Fruit fly (Drosophila melanogaster): ENCODE results near the gene La.

The La gene

DNA sequence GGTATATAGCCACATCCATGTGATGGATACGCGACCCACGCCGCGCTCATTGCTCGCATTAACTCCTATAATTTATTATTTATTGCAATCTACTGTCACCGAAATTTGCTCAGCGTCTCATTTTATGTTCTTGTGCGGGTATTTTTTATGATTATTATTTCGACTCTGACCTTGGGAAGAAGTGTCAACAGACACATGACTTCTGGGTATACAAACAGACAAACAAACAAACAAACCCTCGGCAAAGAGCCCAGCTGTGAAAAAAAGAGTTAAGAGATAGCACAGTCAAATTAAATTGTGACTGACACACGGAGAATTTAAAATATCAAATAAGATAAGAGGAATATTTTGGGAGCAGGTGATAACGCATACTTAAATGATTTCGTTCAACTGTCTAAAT lies 40.2 kb upstream of the La start (continued):
- TF ChIP-seq CG10565 (GFP tag; optimal IDR thresholded peaks at IDR 0.05) (no peak), HmgD (GFP tag; optimal IDR thresholded peaks at IDR 0.05) (no peak), unpg (GFP tag; optimal IDR thresholded peaks at IDR 0.05) (peak; percentile 32), CG9817 (tag; optimal IDR thresholded peaks at IDR 0.05) (no peak), Aef1 (GFP tag; IDR thresholded peaks at IDR 0.05) (no peak), bab2 (GFP tag; optimal IDR thresholded peaks at IDR 0.05) (no peak), CG6272 (GFP tag; IDR thresholded peaks at IDR 0.05) (no peak), CG2712 (tag; optimal IDR thresholded peaks at IDR 0.05) (no peak), B-H2 (GFP tag; optimal IDR thresholded peaks at IDR 0.05) (peak; percentile 11), ato (GFP tag; IDR thresholded peaks at IDR 0.05; ENCODE audit: partially characterized antibody) (no peak), aop (GFP tag; IDR thresholded peaks at IDR 0.05) (no peak), TFAM (GFP tag; optimal IDR thresholded peaks at IDR 0.05) (no peak), CG9932 (GFP tag; IDR thresholded peaks at IDR 0.05) (no peak), NFAT (GFP tag; IDR thresholded peaks at IDR 0.05) (no peak), D19A (tag; optimal IDR thresholded peaks at IDR 0.05) (no peak), zfh1 (GFP tag; IDR thresholded peaks at IDR 0.05) (no peak), Hmr (GFP tag; optimal IDR thresholded peaks at IDR 0.05) (peak; percentile 36), CG10462 (GFP tag; optimal IDR thresholded peaks at IDR 0.05) (no peak), bcd (GFP tag; optimal IDR thresholded peaks at IDR 0.05) (no peak), gro (GFP tag; optimal IDR thresholded peaks at IDR 0.05) (no peak), tap (tag; optimal IDR thresholded peaks at IDR 0.05) (no peak), YL-1 (GFP tag; optimal IDR thresholded peaks at IDR 0.05) (no peak), CG9727 (GFP tag; optimal IDR thresholded peaks at IDR 0.05) (no peak), Sox102F (GFP tag; optimal IDR thresholded peaks at IDR 0.05) (no peak), schlank (tag; optimal IDR thresholded peaks at IDR 0.05) (peak; percentile 11), CG7963 (GFP tag; IDR thresholded peaks at IDR 0.05; ENCODE audit: partially characterized antibody) (no peak), org-1 (GFP tag; optimal IDR thresholded peaks at IDR 0.05) (no peak), CG17802 (tag; optimal IDR thresholded peaks at IDR 0.05) (no peak), BtbVII (GFP tag; optimal IDR thresholded peaks at IDR 0.05) (peak; percentile 42), cato (GFP tag; optimal IDR thresholded peaks at IDR 0.05; ENCODE audit: borderline replicate concordance) (no peak), sisA (GFP tag; IDR thresholded peaks at IDR 0.05) (no peak), Taf1 (GFP tag; IDR thresholded peaks at IDR 0.05) (no peak), CG18599 (GFP tag; optimal IDR thresholded peaks at IDR 0.05) (no peak), CG14965 (GFP tag; optimal IDR thresholded peaks at IDR 0.05; ENCODE audit: borderline replicate concordance) (no peak), CG2120 (GFP tag; optimal IDR thresholded peaks at IDR 0.05) (peak; percentile 3), ab (GFP tag; optimal IDR thresholded peaks at IDR 0.05) (no peak), Elba2 (GFP tag; optimal IDR thresholded peaks at IDR 0.05) (no peak), lola (GFP tag; optimal IDR thresholded peaks at IDR 0.05) (no peak), Hey (tag; optimal IDR thresholded peaks at IDR 0.05) (no peak), CG7928 (GFP tag; optimal IDR thresholded peaks at IDR 0.05) (no peak), trh (GFP tag; optimal IDR thresholded peaks at IDR 0.05) (no peak), CG12155 (GFP tag; optimal IDR thresholded peaks at IDR 0.05) (no peak), dati (GFP tag; IDR thresholded peaks at IDR 0.05) (no peak), tup (GFP tag; optimal IDR thresholded peaks at IDR 0.05) (no peak), CG7745 (tag; optimal IDR thresholded peaks at IDR 0.05) (no peak), CG2199 (GFP tag; IDR thresholded peaks at IDR 0.05) (no peak), psq (GFP tag; optimal IDR thresholded peaks at IDR 0.05) (no peak), CG4617 (GFP tag; optimal IDR thresholded peaks at IDR 0.05; ENCODE audit: borderline replicate concordance) (no peak), Doc3 (GFP tag; IDR thresholded peaks at IDR 0.05; ENCODE audit: partially characterized antibody) (no peak), bsh (GFP tag; optimal IDR thresholded peaks at IDR 0.05) (no peak), hb (GFP tag; IDR thresholded peaks at IDR 0.05; ENCODE audit: partially characterized antibody) (no peak)

Measured in whole organism, embryonic.